Fruit fly (Drosophila melanogaster) whole organism, adult: ENCODE results near the gene Rsph3.

Experiments used
- CG14711 ChIP-seq: fragments of 200-800 bp; sonication (Bioruptor generic); optimal IDR thresholded peaks from 2 replicates; lab custom pipeline; 2018; ENCODE audit warnings: missing biosample characterization, mild to moderate bottlenecking, missing genetic modification characterization, moderate library complexity
- CG1620 ChIP-seq: fragments of 200-800 bp; sonication (Bioruptor generic); optimal IDR thresholded peaks from 2 replicates; lab custom pipeline; 2016; ENCODE audit warnings: missing biosample characterization, missing genetic modification characterization
- CG5204 ChIP-seq: fragments of 200-800 bp; sonication (Bioruptor generic); optimal IDR thresholded peaks from 2 replicates; lab custom pipeline; 2016; ENCODE audit warnings: missing biosample characterization, missing genetic modification characterization
- CG7045 ChIP-seq: fragments of 200-800 bp; sonication (Bioruptor generic); optimal IDR thresholded peaks from 2 replicates; lab custom pipeline; 2017; ENCODE audit warnings: missing biosample characterization, mild to moderate bottlenecking, missing genetic modification characterization
- CG7101 ChIP-seq: fragments of 200-800 bp; sonication (Bioruptor generic); optimal IDR thresholded peaks from 2 replicates; lab custom pipeline; 2018; ENCODE audit warnings: missing biosample characterization, mild to moderate bottlenecking, missing genetic modification characterization, moderate library complexity
- cic ChIP-seq: fragments of 200-800 bp; sonication (Bioruptor generic); optimal IDR thresholded peaks from 2 replicates; lab custom pipeline; 2017; ENCODE audit warnings: missing biosample characterization, mild to moderate bottlenecking, missing genetic modification characterization, moderate library complexity
- cnc ChIP-seq, 2 experiments: fragments of >200 bp; optimal IDR thresholded peaks; 2 replicates each; lab custom pipeline; 2017
- kay ChIP-seq: fragments of 200-800 bp; sonication (Bioruptor generic); peaks from one replicate; lab custom pipeline; 2016; ENCODE audit warnings: missing biosample characterization, missing genetic modification characterization, borderline replicate concordance
- ovo ChIP-seq: fragments of 200-800 bp; sonication (Bioruptor generic); optimal IDR thresholded peaks from 2 replicates; lab custom pipeline; 2016; ENCODE audit warnings: missing biosample characterization, missing genetic modification characterization
- pad ChIP-seq: fragments of 200-800 bp; sonication (Bioruptor generic); optimal IDR thresholded peaks from 3 replicates; lab custom pipeline; 2017; ENCODE audit warnings: missing biosample characterization, missing genetic modification characterization, mild to moderate bottlenecking, moderate library complexity, missing genetic modification reagents
- tj ChIP-seq: fragments of 200-800 bp; sonication (Bioruptor generic); optimal IDR thresholded peaks from 3 replicates; lab custom pipeline; 2017; ENCODE audit warnings: missing biosample characterization, mild to moderate bottlenecking, missing genetic modification characterization, moderate library complexity
- toe ChIP-seq: fragments of 200-800 bp; sonication (Bioruptor generic); optimal IDR thresholded peaks from 2 replicates; lab custom pipeline; 2016; ENCODE audit warnings: missing biosample characterization, missing genetic modification characterization

DNA sequence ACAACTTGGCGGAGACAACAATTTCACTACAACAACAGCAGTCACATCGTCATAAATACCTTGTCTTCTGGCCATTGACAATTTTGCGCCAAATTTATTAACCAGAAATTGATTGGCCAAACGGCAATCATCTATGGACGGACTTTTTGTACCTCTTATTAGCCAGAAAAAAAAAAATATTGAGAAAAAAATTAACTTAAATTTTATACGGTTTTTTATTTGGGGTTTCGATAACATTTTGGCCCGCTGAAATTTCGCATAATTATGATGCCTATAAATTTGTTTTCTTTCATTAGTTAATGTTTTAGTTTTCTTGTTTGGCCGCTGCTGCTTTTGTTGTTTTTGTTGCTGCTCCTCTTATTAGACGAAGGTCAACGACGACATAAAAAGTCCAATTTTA, 41.0 kb upstream of the Rsph3 start:
- no peak for TF ChIP-seq CG7101 (tag; lab: Kevin White, UChicago)
- TF ChIP-seq ovo (GFP tag; lab: Kevin White, UChicago): no peak
- TF ChIP-seq kay: no peak
- TF ChIP-seq tj (GFP tag; lab: Kevin White, UChicago): no peak
- TF ChIP-seq CG7045 (GFP tag; lab: Kevin White, UChicago): no peak
- no peak for TF ChIP-seq cnc (optimal IDR thresholded peaks at IDR 0.05; lab: Kevin White, UChicago)
- no peak for TF ChIP-seq cic (GFP tag; lab: Kevin White, UChicago)
- no peak for TF ChIP-seq CG5204 (GFP tag; lab: Kevin White, UChicago)
- TF ChIP-seq CG1620 (GFP tag; lab: Kevin White, UChicago): no peak
- no peak for TF ChIP-seq pad
- no peak for TF ChIP-seq CG14711
- TF ChIP-seq toe: no peak
